Worm (Caenorhabditis elegans) whole organism, L3 larva: ENCODE data around the gene hrpk-2.

Experiments
- R02D3.7 ChIP-seq: fragments of 150-350 bp; optimal IDR thresholded peaks from 2 replicates; lab custom pipeline; 2014; ENCODE audit warnings: missing biosample characterization, missing genetic modification characterization
- ZK546.5 ChIP-seq: sonication (generic microtip); optimal IDR thresholded peaks from 2 replicates; lab custom pipeline; 2017; ENCODE audit warnings: missing biosample characterization, missing genetic modification characterization
- ama-1 ChIP-seq: fragments of 150-350 bp; optimal IDR thresholded peaks from 2 replicates; lab custom pipeline; 2018
- ceh-16 ChIP-seq: sonication (generic microtip); optimal IDR thresholded peaks from 2 replicates; lab custom pipeline; 2017; ENCODE audit warnings: missing biosample characterization, missing genetic modification characterization
- ceh-28 ChIP-seq: fragments of 150-350 bp; optimal IDR thresholded peaks from 2 replicates; lab custom pipeline; 2014; ENCODE audit warnings: missing biosample characterization, missing genetic modification reagents, missing genetic modification characterization
- ceh-9 ChIP-seq: sonication (generic microtip); optimal IDR thresholded peaks from 2 replicates; lab custom pipeline; 2018; ENCODE audit warnings: missing biosample characterization, missing genetic modification characterization
- daf-12 ChIP-seq: fragments of 150-350 bp; optimal IDR thresholded peaks from 2 replicates; lab custom pipeline; 2014; ENCODE audit warnings: missing biosample characterization, missing genetic modification reagents, missing genetic modification characterization
- egl-5 ChIP-seq: fragments of 150-350 bp; optimal IDR thresholded peaks from 2 replicates; lab custom pipeline; 2017; ENCODE audit warnings: missing biosample characterization, missing genetic modification reagents, missing genetic modification characterization, inconsistent platforms
- elt-1 ChIP-seq: fragments of 150-350 bp; optimal IDR thresholded peaks from 2 replicates; lab custom pipeline; 2014; ENCODE audit warnings: missing biosample characterization, missing genetic modification characterization
- elt-2 ChIP-seq: sonication (generic microtip); optimal IDR thresholded peaks from 2 replicates; lab custom pipeline; 2016; ENCODE audit warnings: missing genetic modification reagents, mild to moderate bottlenecking, missing genetic modification characterization, missing compliant biosample characterization
- elt-3 ChIP-seq, 3 experiments: fragments of 150-350 bp in 1 of 3; sonication (generic microtip) in 2 of 3; optimal IDR thresholded peaks; 2 replicates in 2 of 3; 4 replicates in 1 of 3; lab custom pipeline; 2014 to 2017; ENCODE audit warnings: missing biosample characterization in 3 of 3, missing genetic modification characterization in 3 of 3
- eor-1 ChIP-seq, 2 experiments: fragments of 150-350 bp; optimal IDR thresholded peaks; 2 replicates each; lab custom pipeline; 2014 to 2018; ENCODE audit warnings: missing biosample characterization in 2 of 2, missing genetic modification characterization in 2 of 2
- fkh-10 ChIP-seq: sonication (generic microtip); optimal IDR thresholded peaks from 2 replicates; lab custom pipeline; 2017; ENCODE audit warnings: missing biosample characterization, missing genetic modification reagents, missing genetic modification characterization
- fkh-2 ChIP-seq: fragments of 150-350 bp; optimal IDR thresholded peaks from 2 replicates; lab custom pipeline; 2014; ENCODE audit warnings: missing biosample characterization, missing genetic modification reagents, missing genetic modification characterization
- hmg-11 ChIP-seq: sonication (generic microtip); optimal IDR thresholded peaks from 2 replicates; lab custom pipeline; 2016; ENCODE audit warnings: missing genetic modification characterization, missing compliant biosample characterization
- jun-1 ChIP-seq: fragments of 150-350 bp; optimal IDR thresholded peaks from 2 replicates; lab custom pipeline; 2014; ENCODE audit warnings: missing biosample characterization, missing genetic modification reagents, missing genetic modification characterization
- lin-15B ChIP-seq: fragments of 150-350 bp; optimal IDR thresholded peaks from 2 replicates; lab custom pipeline; 2014; ENCODE audit warnings: missing biosample characterization, missing genetic modification characterization
- lin-39 ChIP-seq: fragments of 150-350 bp; optimal IDR thresholded peaks from 2 replicates; lab custom pipeline; 2018; ENCODE audit warnings: missing biosample characterization, missing genetic modification reagents, missing genetic modification characterization
- lsy-12 ChIP-seq: sonication (generic microtip); optimal IDR thresholded peaks from 2 replicates; lab custom pipeline; 2016; ENCODE audit warnings: mild to moderate bottlenecking, missing genetic modification characterization, missing compliant biosample characterization
- mdl-1 ChIP-seq: fragments of 150-350 bp; optimal IDR thresholded peaks from 2 replicates; lab custom pipeline; 2014; ENCODE audit warnings: missing biosample characterization, missing genetic modification characterization
- mml-1 ChIP-seq: fragments of 150-350 bp; sonication (generic microtip); optimal IDR thresholded peaks from 3 replicates; lab custom pipeline; 2014; ENCODE audit warnings: missing biosample characterization, missing genetic modification characterization
- nfya-1 ChIP-seq: sonication (generic microtip); optimal IDR thresholded peaks from 2 replicates; lab custom pipeline; 2017; ENCODE audit warnings: missing genetic modification characterization, mild to moderate bottlenecking, missing compliant biosample characterization, antibody characterized with exemption, moderate library complexity; ENCODE audit not compliant: insufficient read depth
- nhr-11 ChIP-seq: fragments of 150-350 bp; optimal IDR thresholded peaks from 2 replicates; lab custom pipeline; 2014; ENCODE audit warnings: missing biosample characterization, missing genetic modification characterization
- nhr-23 ChIP-seq: fragments of 150-350 bp; optimal IDR thresholded peaks from 2 replicates; lab custom pipeline; 2014; ENCODE audit warnings: missing biosample characterization, missing genetic modification reagents, missing genetic modification characterization
- nhr-237 ChIP-seq: fragments of 150-350 bp; optimal IDR thresholded peaks from 2 replicates; lab custom pipeline; 2014; ENCODE audit warnings: missing biosample characterization, missing genetic modification characterization
- nhr-25 ChIP-seq: sonication (generic microtip); optimal IDR thresholded peaks from 2 replicates; lab custom pipeline; 2017; ENCODE audit warnings: missing biosample characterization, missing genetic modification characterization
- nhr-28 ChIP-seq: fragments of 150-350 bp; optimal IDR thresholded peaks from 2 replicates; lab custom pipeline; 2014; ENCODE audit warnings: missing biosample characterization, missing genetic modification characterization
- nhr-43 ChIP-seq: sonication (generic microtip); optimal IDR thresholded peaks from 2 replicates; lab custom pipeline; 2016; ENCODE audit warnings: mild to moderate bottlenecking, missing genetic modification characterization, missing compliant biosample characterization; ENCODE audit not compliant: poor library complexity, severe bottlenecking
- nhr-67 ChIP-seq: fragments of 150-350 bp; optimal IDR thresholded peaks from 2 replicates; lab custom pipeline; 2014; ENCODE audit warnings: missing biosample characterization, missing genetic modification characterization
- pha-4 ChIP-seq: fragments of 150-350 bp; optimal IDR thresholded peaks from 2 replicates; lab custom pipeline; 2014; ENCODE audit warnings: missing biosample characterization, missing genetic modification reagents, missing genetic modification characterization
- pqm-1 ChIP-seq: fragments of 150-350 bp; optimal IDR thresholded peaks from 2 replicates; lab custom pipeline; 2017; ENCODE audit warnings: missing biosample characterization, missing genetic modification characterization, inconsistent platforms
- sea-2 ChIP-seq: fragments of 150-350 bp; sonication (generic microtip); optimal IDR thresholded peaks from 4 replicates; lab custom pipeline; 2014; ENCODE audit warnings: missing biosample characterization, missing genetic modification reagents, missing genetic modification characterization
- skn-1 ChIP-seq: fragments of 150-350 bp; optimal IDR thresholded peaks from 2 replicates; lab custom pipeline; 2014; ENCODE audit warnings: missing biosample characterization, missing genetic modification characterization
- snpc-4 ChIP-seq: fragments of 150-350 bp; optimal IDR thresholded peaks from 2 replicates; lab custom pipeline; 2014; ENCODE audit warnings: missing biosample characterization, missing genetic modification characterization
- tbx-2 ChIP-seq: sonication (generic microtip); optimal IDR thresholded peaks from 2 replicates; lab custom pipeline; 2016; ENCODE audit warnings: mild to moderate bottlenecking, missing genetic modification characterization, missing compliant biosample characterization
- unc-62 ChIP-seq: fragments of 150-350 bp; sonication (generic microtip); optimal IDR thresholded peaks from 4 replicates; lab custom pipeline; 2014; ENCODE audit warnings: missing biosample characterization, missing genetic modification reagents, missing genetic modification characterization
- zag-1 ChIP-seq: fragments of 150-350 bp; optimal IDR thresholded peaks from 2 replicates; lab custom pipeline; 2014; ENCODE audit warnings: missing biosample characterization, missing genetic modification characterization
- ztf-4 ChIP-seq: fragments of 150-350 bp; optimal IDR thresholded peaks from 2 replicates; lab custom pipeline; 2014; ENCODE audit warnings: missing biosample characterization, missing genetic modification characterization

hrpk-2 gene

DNA sequence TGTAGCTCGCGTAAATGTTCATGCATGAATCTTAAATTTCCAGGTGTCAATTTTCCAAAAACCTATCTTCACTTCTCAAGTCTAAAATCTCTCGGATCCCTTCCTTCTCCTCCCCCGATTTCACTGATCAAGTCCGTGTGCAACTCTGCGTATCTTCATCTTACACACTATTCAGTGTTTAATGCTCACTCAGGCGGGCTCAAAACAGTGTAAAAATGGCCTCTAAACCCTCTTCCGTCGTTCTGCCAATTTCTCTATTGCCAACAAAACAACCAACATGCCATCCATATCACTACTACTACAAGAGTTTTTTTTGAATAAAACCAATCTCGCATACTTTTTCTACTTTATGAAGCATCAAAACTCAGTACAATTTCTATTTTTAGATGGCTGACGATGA, 35.2 kb downstream of the hrpk-2 start, which contains the start of gene F44B9.2:
Gene F44B9.2 (plus strand): TSS at position 387 of the 400 bp plus-strand sequence.
- TF ChIP-seq ceh-9 (no peak), R02D3.7 (tag; lab: Kevin White, UChicago) (no peak), nfya-1 (no peak)
- TF ChIP-seq, all 47 proteins: peak for 0

DNA sequence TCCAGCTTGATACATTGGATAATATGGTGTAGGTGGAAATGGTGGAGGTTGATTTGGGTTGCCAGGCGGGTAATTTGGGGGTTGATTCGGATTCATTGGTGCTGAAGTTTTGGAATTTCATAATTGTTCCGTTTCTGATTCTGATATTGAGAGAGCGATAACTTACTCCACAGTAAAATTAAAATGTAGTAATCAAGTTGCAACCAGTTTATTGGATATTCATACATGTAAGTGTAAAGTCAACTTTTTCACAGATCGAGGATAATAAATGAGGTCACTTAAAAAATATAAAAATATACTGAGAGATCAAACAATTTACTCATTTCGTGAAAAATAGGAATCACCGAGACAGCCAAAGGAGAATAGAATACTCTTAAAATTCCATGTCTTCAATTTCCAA, 41.0 kb downstream of the hrpk-2 start, which contains the start of gene mdt-30:
Gene mdt-30 (minus strand): TSS at position 101 of the 400 bp plus-strand sequence.
- no peak for TF ChIP-seq nhr-11 (tag; lab: Kevin White, UChicago)
- no peak for TF ChIP-seq ceh-16 (tag; lab: Kevin White, UChicago)
- TF ChIP-seq pqm-1 (tag; lab: Kevin White, UChicago), result no peak
- TF ChIP-seq ama-1 (lab: Kevin White, UChicago), result no peak
- TF ChIP-seq hmg-11 (tag; lab: Kevin White, UChicago), result no peak
- TF ChIP-seq ztf-4 (tag; lab: Kevin White, UChicago), result no peak
- no peak for TF ChIP-seq tbx-2 (tag; lab: Kevin White, UChicago)
- TF ChIP-seq eor-1 (tag; optimal IDR thresholded peaks at IDR 0.05; lab: Kevin White, UChicago), result no peak
- no peak for TF ChIP-seq skn-1 (tag; lab: Kevin White, UChicago)
- no peak for TF ChIP-seq nhr-67
- TF ChIP-seq unc-62, result no peak

ce11 chrIII:8029487-8029886, 42.6 kb downstream of the hrpk-2 start, which contains the start of gene F44B9.8:
Gene F44B9.8 (minus strand): TSS chrIII:8029649.
- TF ChIP-seq jun-1, result no peak
- TF ChIP-seq hmg-11 (tag; lab: Kevin White, UChicago), result peak; percentile 32
- peak; percentile 73 for TF ChIP-seq nhr-25
- TF ChIP-seq nhr-237, result no peak
- no peak for TF ChIP-seq ceh-16 (tag; lab: Kevin White, UChicago)
- no peak for TF ChIP-seq eor-1 (tag; optimal IDR thresholded peaks at IDR 0.05; lab: Kevin White, UChicago)
- TF ChIP-seq snpc-4 (tag; lab: Kevin White, UChicago), result peak; percentile 55
- peak; percentile 79 for TF ChIP-seq nfya-1
- TF ChIP-seq elt-2 (tag; lab: Kevin White, UChicago), result peak; percentile 23
- TF ChIP-seq elt-3 (tag; optimal IDR thresholded peaks at IDR 0.05; lab: Kevin White, UChicago), result no peak
- TF ChIP-seq elt-1, result no peak
- TF ChIP-seq ceh-28 (tag; lab: Kevin White, UChicago), result no peak
- TF ChIP-seq pqm-1 (tag; lab: Kevin White, UChicago), result no peak
- no peak for TF ChIP-seq fkh-2
- TF ChIP-seq lin-39 (tag; lab: Kevin White, UChicago), result peak; percentile 37
- TF ChIP-seq skn-1 (tag; lab: Kevin White, UChicago), result no peak
- TF ChIP-seq mdl-1, result no peak
- peak; percentile 21 for TF ChIP-seq lsy-12
- peak; percentile 62 for TF ChIP-seq nhr-43 (tag; lab: Kevin White, UChicago)
- TF ChIP-seq daf-12, result no peak
- TF ChIP-seq lin-15B (tag; lab: Kevin White, UChicago), result peak; percentile 87
- TF ChIP-seq ama-1 (lab: Kevin White, UChicago), result peak; percentile 22
- no peak for TF ChIP-seq egl-5 (tag; lab: Kevin White, UChicago)
- TF ChIP-seq pha-4 (tag; lab: Kevin White, UChicago), result peak; percentile 92
- no peak for TF ChIP-seq nhr-28 (tag; lab: Kevin White, UChicago)
- TF ChIP-seq zag-1, result no peak
- peak; percentile 82 for TF ChIP-seq nhr-23 (tag; lab: Kevin White, UChicago)
- TF ChIP-seq ZK546.5, result no peak
- TF ChIP-seq R02D3.7 (tag; lab: Kevin White, UChicago), result peak; percentile 17
- no peak for TF ChIP-seq fkh-10 (GFP tag; lab: Kevin White, UChicago)
- TF ChIP-seq nhr-67, result no peak
- TF ChIP-seq nhr-11 (tag; lab: Kevin White, UChicago), result no peak
- no peak for TF ChIP-seq mml-1 (tag; lab: Kevin White, UChicago)
- TF ChIP-seq sea-2, result no peak

DNA sequence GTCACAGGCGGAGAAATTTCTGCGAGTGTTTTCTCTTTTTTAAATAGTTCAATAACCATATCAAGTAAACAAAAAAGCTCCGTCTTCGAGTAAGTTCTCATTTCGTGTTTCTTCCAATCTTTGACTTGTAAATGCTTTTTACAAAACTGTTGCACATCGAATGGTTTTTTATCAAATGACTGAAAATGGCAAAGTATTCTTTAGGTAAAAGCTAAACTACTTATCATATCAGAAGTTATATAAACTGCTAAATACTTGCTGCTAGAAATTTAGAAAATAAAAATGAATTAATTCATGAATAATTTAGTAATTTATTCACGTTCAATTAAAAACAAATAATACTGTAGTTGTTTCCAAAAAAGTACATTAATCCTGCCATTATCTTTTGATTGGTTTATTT, 44.0 kb downstream of the hrpk-2 start, which contains the start of gene F44B9.9:
Gene F44B9.9 (minus strand): TSS at position 101 of the 400 bp plus-strand sequence.
- no peak for TF ChIP-seq fkh-10 (GFP tag; lab: Kevin White, UChicago)
- TF ChIP-seq mdl-1, result no peak
- no peak for TF ChIP-seq sea-2
- TF ChIP-seq jun-1, result no peak
